Fruit fly (Drosophila melanogaster): ENCODE data around the gene Dyrk2.

- no peak for TF ChIP-seq GATAd (GFP tag; optimal IDR thresholded peaks at IDR 0.05)
- no peak for TF ChIP-seq brk (GFP tag; optimal IDR thresholded peaks at IDR 0.05)
- no peak for TF ChIP-seq dsf (GFP tag; optimal IDR thresholded peaks at IDR 0.05; ENCODE audit: borderline replicate concordance)
- TF ChIP-seq usp (GFP tag; optimal IDR thresholded peaks at IDR 0.05), result no peak
- no peak for TF ChIP-seq Rel (GFP tag; optimal IDR thresholded peaks at IDR 0.05)
- TF ChIP-seq Rel (tag; optimal IDR thresholded peaks at IDR 0.05), result no peak
- TF ChIP-seq Myc (optimal IDR thresholded peaks at IDR 0.05), result no peak
- TF ChIP-seq h (GFP tag; optimal IDR thresholded peaks at IDR 0.05), result no peak
- no peak for TF ChIP-seq sv (GFP tag; optimal IDR thresholded peaks at IDR 0.05)
These were observed 75.9 kb downstream of the Dyrk2 start for dm6 chr2L:14157993-14158392.
